Worm (Caenorhabditis elegans): ENCODE measurements around the gene Y49F6A.11.

DNA sequence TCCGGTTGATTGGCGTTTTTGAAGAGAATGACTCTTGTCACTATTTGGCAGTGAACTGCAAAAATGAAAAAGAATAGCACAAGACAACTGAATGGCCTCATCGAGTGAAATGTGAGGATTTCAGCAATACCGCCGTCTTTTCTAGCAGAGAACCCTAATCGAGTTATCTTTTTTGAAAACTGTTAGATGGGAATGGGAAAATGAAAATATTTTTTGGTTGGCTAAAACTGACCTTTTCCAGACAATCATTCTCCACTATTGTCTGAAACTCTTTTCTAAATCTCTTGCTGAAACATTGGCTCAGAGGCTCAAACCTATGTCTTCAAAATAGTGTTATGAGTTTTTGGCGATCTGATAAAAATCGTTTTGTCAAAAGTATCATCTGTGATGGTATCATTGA lies 41.6 kb upstream of the Y49F6A.11 start, which contains the start of gene M151.10:
- no peak for TF ChIP-seq xnd-1 (tag; optimal IDR thresholded peaks at IDR 0.05)
- TF ChIP-seq pha-4 (tag; optimal IDR thresholded peaks at IDR 0.05): no peak
- no peak for TF ChIP-seq K12H6.12 (tag; optimal IDR thresholded peaks at IDR 0.05)
- TF ChIP-seq aptf-2 (GFP tag; conservative IDR thresholded peaks at IDR 0.05): no peak
- no peak for TF ChIP-seq snpc-4 (GFP tag; optimal IDR thresholded peaks at IDR 0.05)
- no peak for TF ChIP-seq snpc-4 (tag; optimal IDR thresholded peaks at IDR 0.05)
- TF ChIP-seq F39B2.1 (GFP tag; IDR thresholded peaks at IDR 0.05): no peak
- no peak for TF ChIP-seq hrde-1 (tag; optimal IDR thresholded peaks at IDR 0.05; ENCODE audit: borderline replicate concordance)
- no peak for TF ChIP-seq unc-62 (GFP tag; optimal IDR thresholded peaks at IDR 0.05)
- no peak for TF ChIP-seq pbrm-1 (GFP tag; IDR thresholded peaks at IDR 0.05)
- TF ChIP-seq ama-1 (optimal IDR thresholded peaks at IDR 0.05): no peak
- no peak for TF ChIP-seq ama-1 (GFP tag; optimal IDR thresholded peaks at IDR 0.05)

Measured in whole organism, young adult.